Worm (Caenorhabditis elegans) whole organism, mixed stage, embryonic: ENCODE data around the gene T04A6.3.

ENCODE experiments used
- bed-3 ChIP-seq: fragments of 200-800 bp; sonication (Bioruptor generic); optimal IDR thresholded peaks from 3 replicates; lab custom pipeline; 2018; ENCODE audit warnings: mild to moderate bottlenecking, missing genetic modification characterization, moderate library complexity, missing compliant biosample characterization
- blmp-1 ChIP-seq: fragments of 150-350 bp; optimal IDR thresholded peaks from 2 replicates; lab custom pipeline; 2014; ENCODE audit warnings: missing biosample characterization, missing genetic modification characterization
- ceh-39 ChIP-seq: fragments of 150-350 bp; optimal IDR thresholded peaks from 2 replicates; lab custom pipeline; 2014; ENCODE audit warnings: missing biosample characterization, missing genetic modification characterization
- ceh-43 ChIP-seq: fragments of 200-800 bp; sonication (Bioruptor generic); optimal IDR thresholded peaks from 2 replicates; lab custom pipeline; 2018; ENCODE audit warnings: mild to moderate bottlenecking, missing genetic modification characterization, moderate library complexity, missing compliant biosample characterization
- ceh-83 ChIP-seq: fragments of 200-800 bp; sonication (Bioruptor generic); optimal IDR thresholded peaks from 2 replicates; lab custom pipeline; 2018; ENCODE audit warnings: mild to moderate bottlenecking, missing genetic modification characterization, missing compliant biosample characterization
- ces-1 ChIP-seq: fragments of 150-350 bp; optimal IDR thresholded peaks from 2 replicates; lab custom pipeline; 2014; ENCODE audit warnings: missing biosample characterization, missing genetic modification reagents, missing genetic modification characterization
- cnd-1 ChIP-seq: fragments of 200-800 bp; sonication (Bioruptor generic); optimal IDR thresholded peaks from 2 replicates; lab custom pipeline; 2018; ENCODE audit warnings: mild to moderate bottlenecking, missing genetic modification characterization, missing compliant biosample characterization
- drap-1 ChIP-seq: fragments of 200-800 bp; sonication (Bioruptor generic); optimal IDR thresholded peaks from 3 replicates; lab custom pipeline; 2018; ENCODE audit warnings: mild to moderate bottlenecking, missing genetic modification characterization, missing compliant biosample characterization
- elt-1 ChIP-seq: sonication (generic microtip); optimal IDR thresholded peaks from 2 replicates; lab custom pipeline; 2017; ENCODE audit warnings: missing genetic modification characterization, mild to moderate bottlenecking, missing compliant biosample characterization, antibody characterized with exemption, moderate library complexity, borderline replicate concordance; ENCODE audit not compliant: insufficient read depth
- elt-3 ChIP-seq: fragments of 150-350 bp; optimal IDR thresholded peaks from 2 replicates; lab custom pipeline; 2014; ENCODE audit warnings: missing biosample characterization, missing genetic modification characterization
- flh-1 ChIP-seq: fragments of 200-800 bp; sonication (Bioruptor generic); optimal IDR thresholded peaks from 2 replicates; lab custom pipeline; 2018; ENCODE audit warnings: mild to moderate bottlenecking, missing genetic modification characterization, moderate library complexity, missing compliant biosample characterization
- ham-2 ChIP-seq: fragments of 200-800 bp; sonication (Bioruptor generic); optimal IDR thresholded peaks from 2 replicates; lab custom pipeline; 2018; ENCODE audit warnings: mild to moderate bottlenecking, missing genetic modification characterization, missing compliant biosample characterization
- hlh-1 ChIP-seq: fragments of 150-350 bp; optimal IDR thresholded peaks from 2 replicates; lab custom pipeline; 2014; ENCODE audit warnings: missing biosample characterization, missing genetic modification reagents, missing genetic modification characterization
- lin-13 ChIP-seq: fragments of 150-350 bp; optimal IDR thresholded peaks from 2 replicates; lab custom pipeline; 2014; ENCODE audit warnings: missing biosample characterization, missing genetic modification characterization
- lin-32 ChIP-seq: fragments of 200-800 bp; sonication (Bioruptor generic); optimal IDR thresholded peaks from 2 replicates; lab custom pipeline; 2018; ENCODE audit warnings: mild to moderate bottlenecking, missing genetic modification characterization, missing compliant biosample characterization
- lsy-2 ChIP-seq: fragments of 150-350 bp; optimal IDR thresholded peaks from 2 replicates; lab custom pipeline; 2014; ENCODE audit warnings: missing biosample characterization, missing genetic modification characterization
- mab-5 ChIP-seq: fragments of 150-350 bp; optimal IDR thresholded peaks from 2 replicates; lab custom pipeline; 2014; ENCODE audit warnings: missing biosample characterization, missing genetic modification characterization
- mep-1 ChIP-seq: fragments of 150-350 bp; optimal IDR thresholded peaks from 2 replicates; lab custom pipeline; 2017; ENCODE audit warnings: missing biosample characterization, missing genetic modification reagents, missing genetic modification characterization, inconsistent platforms
- mls-2 ChIP-seq: sonication (generic microtip); optimal IDR thresholded peaks from 2 replicates; lab custom pipeline; 2016; ENCODE audit warnings: mild to moderate bottlenecking, missing genetic modification characterization, moderate library complexity, missing compliant biosample characterization
- nhr-12 ChIP-seq: fragments of 150-350 bp; optimal IDR thresholded peaks from 2 replicates; lab custom pipeline; 2014; ENCODE audit warnings: missing biosample characterization, missing genetic modification characterization
- nhr-2 ChIP-seq: fragments of 150-350 bp; optimal IDR thresholded peaks from 2 replicates; lab custom pipeline; 2014; ENCODE audit warnings: missing biosample characterization, missing genetic modification characterization
- nhr-237 ChIP-seq: fragments of 150-350 bp; optimal IDR thresholded peaks from 2 replicates; lab custom pipeline; 2014; ENCODE audit warnings: missing biosample characterization, missing genetic modification characterization
- nhr-28 ChIP-seq: fragments of 150-350 bp; optimal IDR thresholded peaks from 2 replicates; lab custom pipeline; 2014; ENCODE audit warnings: missing biosample characterization, missing genetic modification characterization
- nhr-76 ChIP-seq: sonication (generic microtip); optimal IDR thresholded peaks from 2 replicates; lab custom pipeline; 2017; ENCODE audit warnings: missing biosample characterization, missing genetic modification characterization
- pha-4 ChIP-seq: fragments of 150-350 bp; optimal IDR thresholded peaks from 2 replicates; lab custom pipeline; 2018; ENCODE audit warnings: missing biosample characterization, missing genetic modification reagents, missing genetic modification characterization
- sem-2 ChIP-seq: fragments of 200-800 bp; sonication (Bioruptor generic); optimal IDR thresholded peaks from 2 replicates; lab custom pipeline; 2018; ENCODE audit warnings: mild to moderate bottlenecking, missing genetic modification characterization, missing compliant biosample characterization
- snpc-4 ChIP-seq: fragments of 150-350 bp; optimal IDR thresholded peaks from 2 replicates; lab custom pipeline; 2014; ENCODE audit warnings: missing biosample characterization, missing genetic modification characterization
- sptf-1 ChIP-seq: sonication (generic microtip); optimal IDR thresholded peaks from 2 replicates; lab custom pipeline; 2017; ENCODE audit warnings: mild to moderate bottlenecking, missing genetic modification characterization, moderate library complexity, missing compliant biosample characterization
- tbx-8 ChIP-seq: fragments of 200-800 bp; sonication (Bioruptor generic); optimal IDR thresholded peaks from 2 replicates; lab custom pipeline; 2018; ENCODE audit warnings: mild to moderate bottlenecking, missing genetic modification characterization, moderate library complexity, missing compliant biosample characterization
- unc-120 ChIP-seq: sonication (generic microtip); optimal IDR thresholded peaks from 2 replicates; lab custom pipeline; 2017; ENCODE audit warnings: missing genetic modification characterization, missing compliant biosample characterization; ENCODE audit not compliant: poor library complexity, severe bottlenecking
- unc-39 ChIP-seq: fragments of 150-350 bp; optimal IDR thresholded peaks from 2 replicates; lab custom pipeline; 2014; ENCODE audit warnings: missing biosample characterization, missing genetic modification characterization
- unc-62 ChIP-seq: fragments of 150-350 bp; optimal IDR thresholded peaks from 2 replicates; lab custom pipeline; 2014; ENCODE audit warnings: missing biosample characterization, missing genetic modification reagents, missing genetic modification characterization
- zip-8 ChIP-seq: fragments of 150-350 bp; optimal IDR thresholded peaks from 2 replicates; lab custom pipeline; 2014; ENCODE audit warnings: missing biosample characterization, missing genetic modification characterization
- ztf-11 ChIP-seq: fragments of 150-350 bp; optimal IDR thresholded peaks from 2 replicates; lab custom pipeline; 2014; ENCODE audit warnings: missing biosample characterization, missing genetic modification characterization

Gene T04A6.3

ce11 chrIII:7565247-7565646 lies 42.9 kb downstream of the T04A6.3 start, which contains the start of gene ttr-8:
ttr-8 (minus strand) TSS chrIII:7565347.
- TF ChIP-seq lin-32 (GFP tag; lab: Kevin White, UChicago) (no peak), unc-62 (GFP tag; lab: Kevin White, UChicago) (no peak), mab-5 (tag; lab: Kevin White, UChicago) (no peak)

DNA sequence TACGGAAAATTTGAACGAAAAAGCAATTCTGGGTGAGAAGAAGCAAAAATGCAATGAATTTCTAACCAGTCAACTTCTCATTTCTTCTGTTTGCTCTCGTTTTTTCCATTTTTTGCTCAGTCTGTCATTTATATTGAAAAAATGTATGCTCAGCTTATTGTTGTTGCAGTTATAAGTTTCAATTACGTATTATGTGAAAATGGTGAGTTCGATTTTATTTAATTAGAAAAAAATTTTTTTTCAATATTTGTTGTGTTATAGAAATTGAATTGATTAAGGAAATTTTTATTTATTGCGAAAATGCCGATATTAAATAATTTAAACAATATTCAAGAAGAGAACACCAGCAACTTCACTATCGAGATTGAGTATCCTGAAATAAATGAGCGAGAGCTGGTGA lies 46.3 kb downstream of the T04A6.3 start, which contains the start of gene lgc-12:
Gene lgc-12 (plus strand): TSS at position 301 of the 400 bp plus-strand sequence.
- TF ChIP-seq snpc-4 (tag; lab: Kevin White, UChicago), result no peak
- TF ChIP-seq cnd-1, result no peak
- TF ChIP-seq lsy-2, result no peak
- no peak for TF ChIP-seq ceh-83
- no peak for TF ChIP-seq nhr-28 (tag; lab: Kevin White, UChicago)
- TF ChIP-seq lin-32 (GFP tag; lab: Kevin White, UChicago), result no peak
- TF ChIP-seq ceh-43 (GFP tag; lab: Kevin White, UChicago), result no peak
- no peak for TF ChIP-seq unc-39 (tag; lab: Kevin White, UChicago)
- no peak for TF ChIP-seq flh-1 (GFP tag; lab: Kevin White, UChicago)
- no peak for TF ChIP-seq pha-4 (tag; lab: Kevin White, UChicago)
- no peak for TF ChIP-seq ceh-39
- TF ChIP-seq mab-5 (tag; lab: Kevin White, UChicago), result no peak
- no peak for TF ChIP-seq unc-62 (GFP tag; lab: Kevin White, UChicago)
- TF ChIP-seq lin-13 (tag; lab: Kevin White, UChicago), result no peak
- no peak for TF ChIP-seq tbx-8
- no peak for TF ChIP-seq unc-120
- no peak for TF ChIP-seq sem-2 (GFP tag; lab: Kevin White, UChicago)
- no peak for TF ChIP-seq mep-1 (tag; lab: Kevin White, UChicago)

- TF ChIP-seq pha-4 (tag; lab: Kevin White, UChicago), result no peak
- TF ChIP-seq lin-32 (GFP tag; lab: Kevin White, UChicago), result no peak
- no peak for TF ChIP-seq sem-2 (GFP tag; lab: Kevin White, UChicago)
- TF ChIP-seq mep-1 (tag; lab: Kevin White, UChicago), result no peak
- TF ChIP-seq unc-120, result peak; percentile 83
- TF ChIP-seq mls-2 (tag; lab: Kevin White, UChicago), result no peak
- no peak for TF ChIP-seq ces-1
- TF ChIP-seq snpc-4 (tag; lab: Kevin White, UChicago), result no peak
- TF ChIP-seq bed-3 (GFP tag; lab: Kevin White, UChicago), result no peak
- no peak for TF ChIP-seq elt-3 (tag; lab: Kevin White, UChicago)
- TF ChIP-seq unc-62 (GFP tag; lab: Kevin White, UChicago), result peak; percentile 100
- no peak for TF ChIP-seq sptf-1 (tag; lab: Kevin White, UChicago)
- no peak for TF ChIP-seq nhr-2 (tag; lab: Kevin White, UChicago)
- no peak for TF ChIP-seq ceh-43 (GFP tag; lab: Kevin White, UChicago)
- no peak for TF ChIP-seq nhr-28 (tag; lab: Kevin White, UChicago)
- no peak for TF ChIP-seq unc-39 (tag; lab: Kevin White, UChicago)
- TF ChIP-seq ztf-11 (tag; lab: Kevin White, UChicago), result no peak
- no peak for TF ChIP-seq cnd-1
- no peak for TF ChIP-seq tbx-8
- TF ChIP-seq ham-2 (GFP tag; lab: Kevin White, UChicago), result no peak
- TF ChIP-seq elt-1, result no peak
- TF ChIP-seq ceh-83, result peak; percentile 3
- no peak for TF ChIP-seq nhr-12 (tag; lab: Kevin White, UChicago)
- TF ChIP-seq lin-13 (tag; lab: Kevin White, UChicago), result no peak
- TF ChIP-seq flh-1 (GFP tag; lab: Kevin White, UChicago), result no peak
- no peak for TF ChIP-seq nhr-76 (tag; lab: Kevin White, UChicago)
- no peak for TF ChIP-seq drap-1 (GFP tag; lab: Kevin White, UChicago)
- TF ChIP-seq zip-8 (tag; lab: Kevin White, UChicago), result no peak
- no peak for TF ChIP-seq lsy-2
- no peak for TF ChIP-seq ceh-39
- no peak for TF ChIP-seq blmp-1 (tag; lab: Kevin White, UChicago)
- no peak for TF ChIP-seq nhr-237 (tag; lab: Kevin White, UChicago)
- no peak for TF ChIP-seq mab-5 (tag; lab: Kevin White, UChicago)
- peak; percentile 80 for TF ChIP-seq hlh-1 (tag; lab: Kevin White, UChicago)
Measured at ce11 chrIII:7559869-7560268, 48.3 kb downstream of the T04A6.3 start.

DNA sequence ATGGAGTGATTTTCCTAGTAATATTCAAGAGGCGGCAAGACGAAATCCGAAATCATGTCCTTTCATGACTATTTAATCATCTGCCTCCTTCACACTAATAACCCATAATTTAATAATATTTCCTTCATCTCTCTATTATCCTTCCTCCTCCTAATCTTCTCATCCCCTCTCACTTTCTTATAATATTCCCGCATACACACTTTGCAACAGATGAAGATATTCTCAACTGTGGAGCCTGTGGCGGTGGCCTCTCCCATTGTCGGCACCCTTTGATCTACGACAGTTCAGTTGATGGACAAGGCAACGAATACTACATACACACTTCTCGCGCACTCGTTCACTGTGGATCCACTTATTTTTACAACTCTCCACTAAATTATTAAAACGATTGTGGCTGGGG lies 49.5 kb downstream of the T04A6.3 start:
- TF ChIP-seq nhr-2 (tag; lab: Kevin White, UChicago) (peak; percentile 67), mab-5 (tag; lab: Kevin White, UChicago) (no peak), nhr-76 (tag; lab: Kevin White, UChicago) (no peak), lin-13 (tag; lab: Kevin White, UChicago) (no peak), unc-62 (GFP tag; lab: Kevin White, UChicago) (peak; percentile 68), mls-2 (tag; lab: Kevin White, UChicago) (peak; percentile 6), ceh-43 (GFP tag; lab: Kevin White, UChicago) (no peak), zip-8 (tag; lab: Kevin White, UChicago) (no peak), hlh-1 (tag; lab: Kevin White, UChicago) (no peak), ces-1 (peak; percentile 85), elt-3 (tag; lab: Kevin White, UChicago) (no peak), ceh-83 (no peak)
